Worm (Caenorhabditis elegans) whole organism, L3 larva: ENCODE results near the gene mec-4.

Source experiments
- aly-2 ChIP-seq: fragments of 150-350 bp; optimal IDR thresholded peaks from 2 replicates; lab custom pipeline; 2014; ENCODE audit warnings: missing biosample characterization, missing genetic modification characterization
- ama-1 ChIP-seq: fragments of 150-350 bp; optimal IDR thresholded peaks from 2 replicates; lab custom pipeline; 2018
- ceh-16 ChIP-seq: sonication (generic microtip); optimal IDR thresholded peaks from 2 replicates; lab custom pipeline; 2017; ENCODE audit warnings: missing biosample characterization, missing genetic modification characterization
- ceh-28 ChIP-seq: fragments of 150-350 bp; optimal IDR thresholded peaks from 2 replicates; lab custom pipeline; 2014; ENCODE audit warnings: missing biosample characterization, missing genetic modification reagents, missing genetic modification characterization
- ceh-82 ChIP-seq: fragments of 150-350 bp; optimal IDR thresholded peaks from 2 replicates; lab custom pipeline; 2014; ENCODE audit warnings: missing biosample characterization, missing genetic modification characterization
- ceh-9 ChIP-seq: sonication (generic microtip); optimal IDR thresholded peaks from 2 replicates; lab custom pipeline; 2018; ENCODE audit warnings: missing biosample characterization, missing genetic modification characterization
- daf-12 ChIP-seq: fragments of 150-350 bp; optimal IDR thresholded peaks from 2 replicates; lab custom pipeline; 2014; ENCODE audit warnings: missing biosample characterization, missing genetic modification reagents, missing genetic modification characterization
- egl-27 ChIP-seq: sonication (generic microtip); optimal IDR thresholded peaks from 4 replicates; lab custom pipeline; 2017; ENCODE audit warnings: missing biosample characterization, missing genetic modification reagents, missing genetic modification characterization
- egl-5 ChIP-seq: fragments of 150-350 bp; optimal IDR thresholded peaks from 2 replicates; lab custom pipeline; 2017; ENCODE audit warnings: missing biosample characterization, missing genetic modification reagents, missing genetic modification characterization, inconsistent platforms
- elt-1 ChIP-seq: fragments of 150-350 bp; optimal IDR thresholded peaks from 2 replicates; lab custom pipeline; 2014; ENCODE audit warnings: missing biosample characterization, missing genetic modification characterization
- elt-2 ChIP-seq: sonication (generic microtip); optimal IDR thresholded peaks from 2 replicates; lab custom pipeline; 2016; ENCODE audit warnings: missing genetic modification reagents, mild to moderate bottlenecking, missing genetic modification characterization, missing compliant biosample characterization
- elt-3 ChIP-seq, 3 experiments: fragments of 150-350 bp in 1 of 3; sonication (generic microtip) in 2 of 3; optimal IDR thresholded peaks; 2 replicates in 2 of 3; 4 replicates in 1 of 3; lab custom pipeline; 2014 to 2017; ENCODE audit warnings: missing biosample characterization in 3 of 3, missing genetic modification characterization in 3 of 3
- eor-1 ChIP-seq, 2 experiments: fragments of 150-350 bp; optimal IDR thresholded peaks; 2 replicates each; lab custom pipeline; 2014 to 2018; ENCODE audit warnings: missing biosample characterization in 2 of 2, missing genetic modification characterization in 2 of 2
- fkh-10 ChIP-seq: sonication (generic microtip); optimal IDR thresholded peaks from 2 replicates; lab custom pipeline; 2017; ENCODE audit warnings: missing biosample characterization, missing genetic modification reagents, missing genetic modification characterization
- fkh-2 ChIP-seq: fragments of 150-350 bp; optimal IDR thresholded peaks from 2 replicates; lab custom pipeline; 2014; ENCODE audit warnings: missing biosample characterization, missing genetic modification reagents, missing genetic modification characterization
- fos-1 ChIP-seq: fragments of 150-350 bp; optimal IDR thresholded peaks from 2 replicates; lab custom pipeline; 2014; ENCODE audit warnings: missing biosample characterization, missing genetic modification characterization
- hmg-11 ChIP-seq: sonication (generic microtip); optimal IDR thresholded peaks from 2 replicates; lab custom pipeline; 2016; ENCODE audit warnings: missing genetic modification characterization, missing compliant biosample characterization
- jun-1 ChIP-seq: fragments of 150-350 bp; optimal IDR thresholded peaks from 2 replicates; lab custom pipeline; 2014; ENCODE audit warnings: missing biosample characterization, missing genetic modification reagents, missing genetic modification characterization
- lin-15B ChIP-seq: fragments of 150-350 bp; optimal IDR thresholded peaks from 2 replicates; lab custom pipeline; 2014; ENCODE audit warnings: missing biosample characterization, missing genetic modification characterization
- lin-39 ChIP-seq: fragments of 150-350 bp; optimal IDR thresholded peaks from 2 replicates; lab custom pipeline; 2018; ENCODE audit warnings: missing biosample characterization, missing genetic modification reagents, missing genetic modification characterization
- lsy-12 ChIP-seq: sonication (generic microtip); optimal IDR thresholded peaks from 2 replicates; lab custom pipeline; 2016; ENCODE audit warnings: mild to moderate bottlenecking, missing genetic modification characterization, missing compliant biosample characterization
- mdl-1 ChIP-seq: fragments of 150-350 bp; optimal IDR thresholded peaks from 2 replicates; lab custom pipeline; 2014; ENCODE audit warnings: missing biosample characterization, missing genetic modification characterization
- mml-1 ChIP-seq: fragments of 150-350 bp; sonication (generic microtip); optimal IDR thresholded peaks from 3 replicates; lab custom pipeline; 2014; ENCODE audit warnings: missing biosample characterization, missing genetic modification characterization
- nfya-1 ChIP-seq: sonication (generic microtip); optimal IDR thresholded peaks from 2 replicates; lab custom pipeline; 2017; ENCODE audit warnings: missing genetic modification characterization, mild to moderate bottlenecking, missing compliant biosample characterization, antibody characterized with exemption, moderate library complexity; ENCODE audit not compliant: insufficient read depth
- nhr-11 ChIP-seq: fragments of 150-350 bp; optimal IDR thresholded peaks from 2 replicates; lab custom pipeline; 2014; ENCODE audit warnings: missing biosample characterization, missing genetic modification characterization
- nhr-12 ChIP-seq: fragments of 150-350 bp; optimal IDR thresholded peaks from 2 replicates; lab custom pipeline; 2014; ENCODE audit warnings: missing biosample characterization, missing genetic modification characterization
- nhr-23 ChIP-seq: fragments of 150-350 bp; optimal IDR thresholded peaks from 2 replicates; lab custom pipeline; 2014; ENCODE audit warnings: missing biosample characterization, missing genetic modification reagents, missing genetic modification characterization
- nhr-237 ChIP-seq: fragments of 150-350 bp; optimal IDR thresholded peaks from 2 replicates; lab custom pipeline; 2014; ENCODE audit warnings: missing biosample characterization, missing genetic modification characterization
- nhr-25 ChIP-seq: sonication (generic microtip); optimal IDR thresholded peaks from 2 replicates; lab custom pipeline; 2017; ENCODE audit warnings: missing biosample characterization, missing genetic modification characterization
- nhr-43 ChIP-seq: sonication (generic microtip); optimal IDR thresholded peaks from 2 replicates; lab custom pipeline; 2016; ENCODE audit warnings: mild to moderate bottlenecking, missing genetic modification characterization, missing compliant biosample characterization; ENCODE audit not compliant: poor library complexity, severe bottlenecking
- nhr-67 ChIP-seq: fragments of 150-350 bp; optimal IDR thresholded peaks from 2 replicates; lab custom pipeline; 2014; ENCODE audit warnings: missing biosample characterization, missing genetic modification characterization
- nhr-76 ChIP-seq: fragments of 150-350 bp; sonication (generic microtip); optimal IDR thresholded peaks from 5 replicates; lab custom pipeline; 2014; ENCODE audit warnings: missing biosample characterization, missing genetic modification characterization
- nhr-77 ChIP-seq: fragments of 150-350 bp; optimal IDR thresholded peaks from 2 replicates; lab custom pipeline; 2014; ENCODE audit warnings: missing biosample characterization, missing genetic modification characterization
- pha-4 ChIP-seq: fragments of 150-350 bp; optimal IDR thresholded peaks from 2 replicates; lab custom pipeline; 2014; ENCODE audit warnings: missing biosample characterization, missing genetic modification reagents, missing genetic modification characterization
- pqm-1 ChIP-seq: fragments of 150-350 bp; optimal IDR thresholded peaks from 2 replicates; lab custom pipeline; 2017; ENCODE audit warnings: missing biosample characterization, missing genetic modification characterization, inconsistent platforms
- sea-2 ChIP-seq: fragments of 150-350 bp; sonication (generic microtip); optimal IDR thresholded peaks from 4 replicates; lab custom pipeline; 2014; ENCODE audit warnings: missing biosample characterization, missing genetic modification reagents, missing genetic modification characterization
- skn-1 ChIP-seq: fragments of 150-350 bp; optimal IDR thresholded peaks from 2 replicates; lab custom pipeline; 2014; ENCODE audit warnings: missing biosample characterization, missing genetic modification characterization
- snpc-4 ChIP-seq: fragments of 150-350 bp; optimal IDR thresholded peaks from 2 replicates; lab custom pipeline; 2014; ENCODE audit warnings: missing biosample characterization, missing genetic modification characterization
- tbx-2 ChIP-seq: sonication (generic microtip); optimal IDR thresholded peaks from 2 replicates; lab custom pipeline; 2016; ENCODE audit warnings: mild to moderate bottlenecking, missing genetic modification characterization, missing compliant biosample characterization
- unc-39 ChIP-seq: sonication (generic microtip); optimal IDR thresholded peaks from 4 replicates; lab custom pipeline; 2017; ENCODE audit warnings: missing biosample characterization, missing genetic modification characterization
- unc-62 ChIP-seq: fragments of 150-350 bp; sonication (generic microtip); optimal IDR thresholded peaks from 4 replicates; lab custom pipeline; 2014; ENCODE audit warnings: missing biosample characterization, missing genetic modification reagents, missing genetic modification characterization
- zag-1 ChIP-seq: fragments of 150-350 bp; optimal IDR thresholded peaks from 2 replicates; lab custom pipeline; 2014; ENCODE audit warnings: missing biosample characterization, missing genetic modification characterization
- ztf-11 ChIP-seq: fragments of 150-350 bp; optimal IDR thresholded peaks from 2 replicates; lab custom pipeline; 2014; ENCODE audit warnings: missing biosample characterization, missing genetic modification characterization
- ztf-4 ChIP-seq: fragments of 150-350 bp; optimal IDR thresholded peaks from 2 replicates; lab custom pipeline; 2014; ENCODE audit warnings: missing biosample characterization, missing genetic modification characterization

Gene mec-4

ce11 chrX:16799065-16799663 lies 7.8 kb downstream of the mec-4 start (continued):
- TF ChIP-seq egl-5 (tag; lab: Kevin White, UChicago): no peak
- no peak for TF ChIP-seq daf-12
- no peak for TF ChIP-seq elt-1
- no peak for TF ChIP-seq nhr-237 (tag; lab: Kevin White, UChicago)
- peak; percentile 39 for TF ChIP-seq snpc-4 (tag; lab: Kevin White, UChicago)
- peak; percentile 76 for TF ChIP-seq lin-39
- TF ChIP-seq fos-1 (tag; lab: Kevin White, UChicago): no peak
- no peak for TF ChIP-seq jun-1 (tag; lab: Kevin White, UChicago)
- TF ChIP-seq eor-1 (tag; optimal IDR thresholded peaks at IDR 0.05; lab: Kevin White, UChicago): no peak
- TF ChIP-seq unc-39: no peak
- TF ChIP-seq nhr-43 (tag; lab: Kevin White, UChicago): peak; percentile 25
- no peak for TF ChIP-seq ceh-28 (tag; lab: Kevin White, UChicago)
- TF ChIP-seq ceh-82 (tag; lab: Kevin White, UChicago): no peak
- no peak for TF ChIP-seq ztf-4 (tag; lab: Kevin White, UChicago)
- peak; percentile 84 for TF ChIP-seq ama-1 (lab: Kevin White, UChicago)
- TF ChIP-seq tbx-2 (tag; lab: Kevin White, UChicago): no peak
- no peak for TF ChIP-seq nhr-67 (tag; lab: Kevin White, UChicago)
- peak; percentile 79 for TF ChIP-seq nfya-1 (tag; lab: Kevin White, UChicago)
- TF ChIP-seq aly-2 (tag; lab: Kevin White, UChicago): no peak
- no peak for TF ChIP-seq nhr-12 (tag; lab: Kevin White, UChicago)
- TF ChIP-seq elt-2 (tag; lab: Kevin White, UChicago): peak; percentile 1
- TF ChIP-seq ceh-9: no peak
- TF ChIP-seq pqm-1 (tag; lab: Kevin White, UChicago): peak; percentile 28

- TF ChIP-seq elt-2 (tag; lab: Kevin White, UChicago) (peak; percentile 14), elt-3 (tag; optimal IDR thresholded peaks at IDR 0.05; lab: Kevin White, UChicago) (no peak), egl-27 (tag; lab: Kevin White, UChicago) (no peak), ama-1 (lab: Kevin White, UChicago) (peak; percentile 39), lin-15B (no peak)
Observed at ce11 chrX:16798621-16799020, 8.3 kb downstream of the mec-4 start.

ce11 chrX:16796826-16797225 lies 10.1 kb downstream of the mec-4 start:
- TF ChIP-seq tbx-2 (tag; lab: Kevin White, UChicago) (peak; percentile 46), jun-1 (tag; lab: Kevin White, UChicago) (peak; percentile 92), nhr-43 (tag; lab: Kevin White, UChicago) (peak; percentile 91), elt-1 (peak; percentile 62), mdl-1 (tag; lab: Kevin White, UChicago) (peak; percentile 97), lin-39 (peak; percentile 67), egl-5 (tag; lab: Kevin White, UChicago) (peak; percentile 96), lsy-12 (peak; percentile 85), fos-1 (tag; lab: Kevin White, UChicago) (no peak), ceh-16 (tag; lab: Kevin White, UChicago) (no peak), ceh-9 (no peak), fkh-2 (tag; lab: Kevin White, UChicago) (no peak), nhr-25 (tag; lab: Kevin White, UChicago) (peak; percentile 95), hmg-11 (tag; lab: Kevin White, UChicago) (peak; percentile 72), skn-1 (tag; lab: Kevin White, UChicago) (peak; percentile 53), pha-4 (peak; percentile 88), fkh-10 (GFP tag; lab: Kevin White, UChicago) (peak; percentile 97), nhr-76 (no peak), lin-15B (peak; percentile 53), nhr-23 (tag; lab: Kevin White, UChicago) (peak; percentile 90), sea-2 (GFP tag; lab: Kevin White, UChicago) (peak; percentile 11), elt-2 (tag; lab: Kevin White, UChicago) (peak; percentile 77), aly-2 (tag; lab: Kevin White, UChicago) (no peak), snpc-4 (tag; lab: Kevin White, UChicago) (peak; percentile 49), unc-62 (GFP tag; lab: Kevin White, UChicago) (peak; percentile 66), nhr-77 (tag; lab: Kevin White, UChicago) (no peak), zag-1 (no peak), ztf-11 (tag; lab: Kevin White, UChicago) (no peak), ceh-82 (tag; lab: Kevin White, UChicago) (no peak), ceh-28 (tag; lab: Kevin White, UChicago) (peak; percentile 73), nfya-1 (tag; lab: Kevin White, UChicago) (peak; percentile 89), pqm-1 (tag; lab: Kevin White, UChicago) (peak; percentile 84), nhr-67 (tag; lab: Kevin White, UChicago) (no peak), unc-39 (no peak), elt-3 (tag; optimal IDR thresholded peaks at IDR 0.05; lab: Kevin White, UChicago) (no peak), nhr-12 (tag; lab: Kevin White, UChicago) (no peak), eor-1 (tag; optimal IDR thresholded peaks at IDR 0.05; lab: Kevin White, UChicago) (no peak), daf-12 (no peak), ztf-4 (tag; lab: Kevin White, UChicago) (peak; percentile 15), ama-1 (lab: Kevin White, UChicago) (peak; percentile 74), nhr-11 (peak; percentile 82), mml-1 (tag; lab: Kevin White, UChicago) (peak; percentile 66), egl-27 (tag; lab: Kevin White, UChicago) (no peak)
- TF ChIP-seq, all 47 proteins: peak for 26
